Worm (Caenorhabditis elegans) whole organism, L1 larva: Measurements from ENCODE around the gene gst-7.
"Not testable (repeated sequence)": the region's sequence is repeated elsewhere in the genome, so short reads cannot be mapped to it uniquely, and the experiment has no call there.

Experiments
- lsy-2 ChIP-seq, 2 experiments: fragments of 150-350 bp; optimal IDR thresholded peaks; 2 replicates each; lab custom pipeline; 2014; ENCODE audit warnings: missing biosample characterization in 2 of 2, missing genetic modification characterization in 2 of 2
- nhr-90 ChIP-seq: sonication (generic microtip); optimal IDR thresholded peaks from 2 replicates; lab custom pipeline; 2016; ENCODE audit warnings: mild to moderate bottlenecking, missing genetic modification characterization, missing compliant biosample characterization; ENCODE audit not compliant: poor library complexity

DNA sequence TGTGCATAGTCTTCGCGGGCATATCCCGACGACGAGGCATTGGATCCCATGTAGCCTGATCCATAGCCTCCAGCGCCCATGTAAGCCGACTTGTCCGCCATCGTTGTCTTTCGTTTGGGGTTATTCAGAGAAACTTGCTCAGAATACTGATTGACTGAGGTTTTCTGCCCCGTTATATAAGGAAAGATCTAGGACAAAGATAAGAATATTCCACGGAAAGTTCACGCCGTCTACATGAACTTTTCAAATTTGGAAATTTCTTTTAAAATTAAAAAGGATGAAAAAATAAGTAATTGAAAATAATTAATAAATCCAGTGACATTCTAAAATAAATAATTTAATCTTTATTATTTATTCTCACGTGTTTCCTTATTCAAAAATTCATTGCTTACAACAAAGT lies 21.6 kb upstream of the gst-7 start, which contains the start of the genes nspd-5 and F11G11.4:
- TF ChIP-seq nhr-90 (tag; lab: Kevin White, UChicago); lsy-2 (tag; optimal IDR thresholded peaks at IDR 0.05; lab: Kevin White, UChicago): not testable (repeated sequence)
